Fruit fly (Drosophila melanogaster): ENCODE measurements around the gene CG4382.

DNA sequence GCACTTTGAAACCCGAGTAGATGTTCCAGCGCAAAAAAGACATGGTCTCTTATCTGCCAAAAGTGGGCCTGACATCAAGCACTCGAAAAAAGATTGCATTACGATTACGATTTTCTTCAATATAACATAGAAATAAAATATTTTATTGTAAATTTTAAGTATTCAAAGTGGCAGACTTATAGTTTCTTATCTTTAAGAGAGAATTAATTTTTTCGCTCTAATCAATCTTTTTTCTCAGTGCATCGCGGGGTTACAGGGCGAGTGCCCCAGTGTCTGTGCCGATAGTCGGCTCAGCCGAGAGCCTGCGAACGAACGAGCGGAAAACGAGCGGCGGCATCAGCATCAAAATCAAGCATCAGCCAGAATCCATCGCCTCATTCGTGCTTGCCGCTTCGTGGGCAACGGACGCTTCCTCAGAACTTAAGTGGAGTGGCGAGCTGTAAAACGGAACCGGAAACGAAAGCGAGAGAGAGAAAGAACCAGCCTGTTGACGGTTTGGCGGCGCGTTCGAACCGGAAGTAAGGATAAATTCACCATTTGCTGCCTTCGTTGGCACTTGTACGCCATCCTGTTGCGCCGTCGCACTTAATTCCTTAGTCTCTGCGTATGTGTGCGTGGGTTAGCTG is 33.3 kb upstream of the CG4382 start, which contains the start of gene Apoltp:
- TF ChIP-seq ttk (optimal IDR thresholded peaks at IDR 0.05) (no peak), psq (optimal IDR thresholded peaks at IDR 0.05) (no peak)
